Fruit fly (Drosophila melanogaster) whole organism, embryonic: Measurements from ENCODE around the gene S-Lap4.

Experiments
- Blimp-1 ChIP-seq: fragments of 200-800 bp; sonication (Bioruptor generic); optimal IDR thresholded peaks from 3 replicates; lab custom pipeline; 2018; ENCODE audit warnings: missing biosample characterization, missing genetic modification characterization, mild to moderate bottlenecking, moderate library complexity, missing genetic modification reagents
- Bteb2 ChIP-seq: fragments of 200-800 bp; sonication (Bioruptor generic); optimal IDR thresholded peaks from 2 replicates; lab custom pipeline; 2016; ENCODE audit warnings: missing biosample characterization, missing genetic modification characterization
- CG10959 ChIP-seq: fragments of 200-800 bp; sonication (Bioruptor generic); IDR thresholded peaks from 2 replicates; pipeline ENCODE4 v1.3.6; 2022; ENCODE audit warnings: missing biosample characterization, missing genetic modification characterization
- CG11456 ChIP-seq: fragments of 200-800 bp; sonication (Bioruptor generic); IDR thresholded peaks from 3 replicates; pipeline ENCODE4 v1.3.6; 2022; ENCODE audit warnings: missing biosample characterization, missing genetic modification characterization
- CG11504 ChIP-seq: fragments of 200-800 bp; sonication (Bioruptor generic); optimal IDR thresholded peaks from 3 replicates; lab custom pipeline; 2019; ENCODE audit warnings: missing biosample characterization, mild to moderate bottlenecking, missing genetic modification characterization, moderate library complexity
- CG12659 ChIP-seq: fragments of 200-800 bp; sonication (Bioruptor generic); optimal IDR thresholded peaks from 3 replicates; lab custom pipeline; 2017; ENCODE audit warnings: mild to moderate bottlenecking, missing biosample characterization, missing genetic modification reagents, missing genetic modification characterization
- CG15514 ChIP-seq: fragments of 200-800 bp; sonication (Bioruptor generic); optimal IDR thresholded peaks from 3 replicates; lab custom pipeline; 2017; ENCODE audit warnings: missing biosample characterization, missing genetic modification characterization, mild to moderate bottlenecking, moderate library complexity, missing genetic modification reagents
- CG1602 ChIP-seq: fragments of 200-800 bp; sonication (Bioruptor generic); optimal IDR thresholded peaks from 3 replicates; lab custom pipeline; 2016; ENCODE audit warnings: missing biosample characterization, missing genetic modification characterization
- CG1603 ChIP-seq: fragments of 200-800 bp; sonication (Bioruptor generic); optimal IDR thresholded peaks from 2 replicates; lab custom pipeline; 2019; ENCODE audit warnings: missing biosample characterization, mild to moderate bottlenecking, missing genetic modification characterization, moderate library complexity
- CG17328 ChIP-seq: fragments of 200-800 bp; sonication (Bioruptor generic); IDR thresholded peaks from 2 replicates; pipeline ENCODE4 v1.3.6; 2022; ENCODE audit warnings: missing biosample characterization, missing genetic modification characterization
- CG17359 ChIP-seq: fragments of 200-800 bp; sonication (Bioruptor generic); optimal IDR thresholded peaks from 3 replicates; lab custom pipeline; 2018; ENCODE audit warnings: missing biosample characterization, mild to moderate bottlenecking, missing genetic modification characterization, moderate library complexity
- CG18262 ChIP-seq: fragments of 200-800 bp; optimal IDR thresholded peaks from 3 replicates; lab custom pipeline; 2019; ENCODE audit warnings: missing biosample characterization, mild to moderate bottlenecking, missing genetic modification characterization, moderate library complexity
- CG2678 ChIP-seq: fragments of 200-800 bp; sonication (Bioruptor generic); optimal IDR thresholded peaks from 3 replicates; lab custom pipeline; 2019; ENCODE audit warnings: missing biosample characterization, mild to moderate bottlenecking, missing genetic modification characterization, moderate library complexity
- CG2712 ChIP-seq: fragments of 200-800 bp; optimal IDR thresholded peaks from 3 replicates; lab custom pipeline; 2019; ENCODE audit warnings: missing biosample characterization, mild to moderate bottlenecking, missing genetic modification characterization, moderate library complexity
- CG2875 ChIP-seq: fragments of 200-800 bp; sonication (Bioruptor generic); optimal IDR thresholded peaks from 2 replicates; lab custom pipeline; 2017; ENCODE audit warnings: missing biosample characterization, mild to moderate bottlenecking, missing genetic modification characterization, missing genetic modification reagents
- CG31441 ChIP-seq: fragments of 200-800 bp; sonication (Bioruptor generic); IDR thresholded peaks from 2 replicates; pipeline ENCODE4 v1.3.6; 2022; ENCODE audit warnings: missing biosample characterization, missing genetic modification characterization
- CG33557 ChIP-seq: fragments of 200-800 bp; sonication (Bioruptor generic); optimal IDR thresholded peaks from 2 replicates; lab custom pipeline; 2019; ENCODE audit warnings: missing biosample characterization, mild to moderate bottlenecking, missing genetic modification characterization, moderate library complexity
- CG3726 ChIP-seq: fragments of 200-800 bp; sonication (Bioruptor generic); IDR thresholded peaks from 3 replicates; pipeline ENCODE4, ENCODE4 v1.3.6; 2022; ENCODE audit warnings: missing biosample characterization, missing genetic modification characterization
- CG8089 ChIP-seq: fragments of 200-800 bp; sonication (Bioruptor generic); optimal IDR thresholded peaks from 3 replicates; lab custom pipeline; 2016; ENCODE audit warnings: missing biosample characterization, missing genetic modification characterization
- CG8924 ChIP-seq: fragments of 200-800 bp; optimal IDR thresholded peaks from 3 replicates; lab custom pipeline; 2019; ENCODE audit warnings: missing biosample characterization, mild to moderate bottlenecking, missing genetic modification characterization, moderate library complexity
- CTCF ChIP-seq: fragments of 200-800 bp; sonication (Bioruptor generic); optimal IDR thresholded peaks from 2 replicates; lab custom pipeline; 2017; ENCODE audit warnings: missing biosample characterization, mild to moderate bottlenecking, missing genetic modification characterization, moderate library complexity
- Camta ChIP-seq: fragments of 200-800 bp; sonication (Bioruptor generic); optimal IDR thresholded peaks from 2 replicates; lab custom pipeline; 2016; ENCODE audit warnings: missing biosample characterization, missing genetic modification characterization
- Dp ChIP-seq: fragments of 200-800 bp; sonication (Bioruptor generic); optimal IDR thresholded peaks from 2 replicates; lab custom pipeline; 2018; ENCODE audit warnings: missing biosample characterization, mild to moderate bottlenecking, missing genetic modification characterization, moderate library complexity
- Ets65A ChIP-seq: fragments of 200-800 bp; sonication (Bioruptor generic); peaks from one replicate; lab custom pipeline; 2016; ENCODE audit warnings: missing biosample characterization, missing genetic modification characterization
- HmgZ ChIP-seq: fragments of 200-800 bp; sonication (Bioruptor generic); optimal IDR thresholded peaks from 2 replicates; lab custom pipeline; 2018; ENCODE audit warnings: missing biosample characterization, mild to moderate bottlenecking, missing genetic modification characterization
- Nf-YA ChIP-seq: fragments of 200-800 bp; sonication (Bioruptor generic); IDR thresholded peaks from 2 replicates; pipeline ENCODE4 v1.3.6; 2022; ENCODE audit warnings: missing biosample characterization, missing genetic modification characterization
- Six4 ChIP-seq: fragments of 200-800 bp; sonication (Bioruptor generic); optimal IDR thresholded peaks from 2 replicates; lab custom pipeline; 2016; ENCODE audit warnings: missing biosample characterization, missing genetic modification characterization
- Sox100B ChIP-seq: fragments of 200-800 bp; sonication (Bioruptor generic); optimal IDR thresholded peaks from 3 replicates; lab custom pipeline; 2018; ENCODE audit warnings: missing biosample characterization, mild to moderate bottlenecking, missing genetic modification characterization
- Sox102F ChIP-seq: fragments of 200-800 bp; sonication (Bioruptor generic); optimal IDR thresholded peaks from 2 replicates; lab custom pipeline; 2018; ENCODE audit warnings: missing biosample characterization, mild to moderate bottlenecking, missing genetic modification characterization, moderate library complexity
- bsh ChIP-seq, 2 experiments: fragments of 200-800 bp; sonication (Bioruptor generic); optimal IDR thresholded peaks; 2 replicates each; lab custom pipeline; 2017 to 2018; ENCODE audit warnings: mild to moderate bottlenecking in 2 of 2, missing biosample characterization in 2 of 2, missing genetic modification characterization in 2 of 2, moderate library complexity in 1 of 2
- dmrt99B ChIP-seq: fragments of 200-800 bp; sonication (Bioruptor generic); optimal IDR thresholded peaks from 2 replicates; lab custom pipeline; 2018; ENCODE audit warnings: missing biosample characterization, mild to moderate bottlenecking, missing genetic modification characterization, moderate library complexity
- emc ChIP-seq: fragments of 200-800 bp; sonication (Bioruptor generic); optimal IDR thresholded peaks from 2 replicates; lab custom pipeline; 2016; ENCODE audit warnings: missing biosample characterization, missing genetic modification characterization
- esg ChIP-seq: fragments of 200-800 bp; sonication (Bioruptor generic); conservative IDR thresholded peaks from 2 replicates; pipeline ENCODE4 v1.3.6; 2022; ENCODE audit warnings: missing biosample characterization, missing genetic modification characterization
- fd96Cb ChIP-seq: fragments of 200-800 bp; sonication (Bioruptor generic); optimal IDR thresholded peaks from 2 replicates; lab custom pipeline; 2018; ENCODE audit warnings: missing biosample characterization, mild to moderate bottlenecking, missing genetic modification characterization, moderate library complexity
- grn ChIP-seq: fragments of 200-800 bp; sonication (Bioruptor generic); optimal IDR thresholded peaks from 3 replicates; lab custom pipeline; 2017; ENCODE audit warnings: missing biosample characterization, missing genetic modification characterization
- h ChIP-seq: fragments of >200 bp; optimal IDR thresholded peaks from 2 replicates; lab custom pipeline; 2017
- her ChIP-seq: fragments of 200-800 bp; sonication (Bioruptor generic); optimal IDR thresholded peaks from 2 replicates; lab custom pipeline; 2016; ENCODE audit warnings: missing biosample characterization, missing genetic modification characterization
- mirr ChIP-seq: fragments of 200-800 bp; sonication (Bioruptor generic); optimal IDR thresholded peaks from 3 replicates; lab custom pipeline; 2018; ENCODE audit warnings: missing biosample characterization, mild to moderate bottlenecking, missing genetic modification characterization
- prd ChIP-seq, 3 experiments: fragments of >200 bp in 2 of 3; fragments of 200-800 bp in 1 of 3; sonication (Bioruptor generic) in 1 of 3; optimal IDR thresholded peaks in 2 of 3; IDR thresholded peaks in 1 of 3; 2 replicates in 2 of 3; 3 replicates in 1 of 3; pipeline versions ENCODE4 v1.3.6 to Lab custom; 2017 to 2022; ENCODE audit warnings: missing biosample characterization in 1 of 3, missing genetic modification characterization in 1 of 3
- pzg ChIP-seq: fragments of 200-800 bp; sonication (Bioruptor generic); optimal IDR thresholded peaks from 3 replicates; lab custom pipeline; 2018; ENCODE audit warnings: missing biosample characterization, mild to moderate bottlenecking, missing genetic modification characterization, moderate library complexity
- ranshi ChIP-seq: fragments of 200-800 bp; sonication (Bioruptor generic); IDR thresholded peaks from 2 replicates; pipeline ENCODE4 v1.3.6; 2022; ENCODE audit warnings: missing biosample characterization, missing genetic modification characterization
- sens ChIP-seq: fragments of 200-800 bp; sonication (Bioruptor generic); peaks from one replicate; lab custom pipeline; 2016; ENCODE audit warnings: missing biosample characterization, missing genetic modification characterization
- seq ChIP-seq: fragments of 200-800 bp; sonication (Bioruptor generic); IDR thresholded peaks from 2 replicates; pipeline ENCODE4 v1.3.6; 2022; ENCODE audit warnings: missing biosample characterization, missing genetic modification characterization
- stc ChIP-seq: fragments of 200-800 bp; sonication (Bioruptor generic); IDR thresholded peaks from 2 replicates; pipeline ENCODE4 v1.3.6; 2022; ENCODE audit warnings: missing biosample characterization, missing genetic modification characterization
- stwl ChIP-seq: fragments of 200-800 bp; sonication (Bioruptor generic); optimal IDR thresholded peaks from 3 replicates; lab custom pipeline; 2018; ENCODE audit warnings: missing biosample characterization, mild to moderate bottlenecking, missing genetic modification characterization, moderate library complexity

S-Lap4 gene

dm6 chr3L:10504607-10505006 is 13.9 kb downstream of the S-Lap4 start (continued):
- TF ChIP-seq CG8089 (GFP tag; lab: Kevin White, UChicago), result no peak
- peak; percentile 8 for TF ChIP-seq CG2712 (tag; lab: Kevin White, UChicago)
- TF ChIP-seq CG11504 (tag; lab: Kevin White, UChicago), result peak; percentile 30
- peak; percentile 27 for TF ChIP-seq dmrt99B
- no peak for TF ChIP-seq emc (GFP tag; lab: Kevin White, UChicago)
- TF ChIP-seq stc, result no peak
- no peak for TF ChIP-seq Nf-YA (GFP tag; lab: Robert Waterston, UW)
- no peak for TF ChIP-seq CG33557 (GFP tag; lab: Kevin White, UChicago)
- TF ChIP-seq CG31441 (GFP tag; lab: Robert Waterston, UW), result no peak
- TF ChIP-seq Sox102F (GFP tag; lab: Kevin White, UChicago), result peak; percentile 13
- TF ChIP-seq sens (GFP tag; lab: Kevin White, UChicago), result peak; percentile 27
- no peak for TF ChIP-seq prd (optimal IDR thresholded peaks at IDR 0.05; lab: Kevin White, UChicago)
- TF ChIP-seq prd (GFP tag; IDR thresholded peaks at IDR 0.05; lab: Robert Waterston, UW), result peak; percentile 41; the same call in 1 of the 3 replicates
- peak; percentile 17 for TF ChIP-seq Blimp-1
- TF ChIP-seq Ets65A (GFP tag; lab: Kevin White, UChicago), result peak; percentile 93
- TF ChIP-seq CG18262 (tag; lab: Kevin White, UChicago), result peak; percentile 3
- TF ChIP-seq CG2678 (tag; lab: Kevin White, UChicago), result peak; percentile 11
- TF ChIP-seq CG12659 (GFP tag; lab: Kevin White, UChicago), result no peak
- TF ChIP-seq CG1603 (tag; lab: Kevin White, UChicago), result peak; percentile 12
- TF ChIP-seq CG10959 (GFP tag; lab: Robert Waterston, UW), result 0 out of 2 replicates have a peak, but pooled peaks have one; percentile 8
- TF ChIP-seq Camta (GFP tag; lab: Kevin White, UChicago), result no peak
- TF ChIP-seq CG17359 (tag; lab: Kevin White, UChicago), result peak; percentile 1
- TF ChIP-seq seq, result no peak
- TF ChIP-seq mirr (GFP tag; lab: Kevin White, UChicago), result no peak
- peak; percentile 19 for TF ChIP-seq fd96Cb (tag; lab: Kevin White, UChicago)
- peak; percentile 19; the same call in 1 of the 3 replicates for TF ChIP-seq CG3726
- peak; percentile 13; the same call in 1 of the 2 replicates for TF ChIP-seq CG17328
- no peak for TF ChIP-seq ranshi (GFP tag; lab: Robert Waterston, UW)
- peak in 1 of 2 experiments; percentile 14 for TF ChIP-seq bsh (GFP tag; optimal IDR thresholded peaks at IDR 0.05; lab: Kevin White, UChicago)

dm6 chr3L:10507971-10508370 is 17.3 kb downstream of the S-Lap4 start:
- peak; percentile 37 for TF ChIP-seq stwl (tag; lab: Kevin White, UChicago)
- no peak for TF ChIP-seq her (GFP tag; lab: Kevin White, UChicago)
- peak; percentile 40; the same call in 1 of the 3 replicates for TF ChIP-seq CG11456 (GFP tag; lab: Robert Waterston, UW)
- TF ChIP-seq pzg (GFP tag; lab: Kevin White, UChicago), result peak; percentile 4
- no peak for TF ChIP-seq CG1602 (GFP tag; lab: Kevin White, UChicago)
- TF ChIP-seq Dp (GFP tag; lab: Kevin White, UChicago), result peak; percentile 21
- peak; percentile 79 for TF ChIP-seq CG15514
- TF ChIP-seq Bteb2 (GFP tag; lab: Kevin White, UChicago), result no peak
- TF ChIP-seq HmgZ, result no peak
- TF ChIP-seq esg, result no peak
- peak; percentile 86 for TF ChIP-seq Ets65A (GFP tag; lab: Kevin White, UChicago)
- no peak for TF ChIP-seq grn (GFP tag; lab: Kevin White, UChicago)
- TF ChIP-seq CG2875 (GFP tag; lab: Kevin White, UChicago), result no peak
- no peak for TF ChIP-seq Sox100B (GFP tag; lab: Kevin White, UChicago)
- peak; percentile 4 for TF ChIP-seq CG11504 (tag; lab: Kevin White, UChicago)
- TF ChIP-seq CG8924, result no peak
- peak; percentile 21 for TF ChIP-seq CG2712 (tag; lab: Kevin White, UChicago)
- TF ChIP-seq Six4 (GFP tag; lab: Kevin White, UChicago), result no peak
- TF ChIP-seq h (lab: Kevin White, UChicago), result no peak
- TF ChIP-seq CTCF, result peak; percentile 92
